Fruit fly (Drosophila melanogaster) whole organism, prepupa: ENCODE measurements around the gene Pex2.

Source experiments
- CG10669 ChIP-seq: fragments of 200-800 bp; sonication (Bioruptor generic); optimal IDR thresholded peaks from 3 replicates; lab custom pipeline; 2018; ENCODE audit warnings: missing biosample characterization, mild to moderate bottlenecking, missing genetic modification characterization, moderate library complexity
- CG11294 ChIP-seq: fragments of 200-800 bp; sonication (Bioruptor generic); IDR thresholded peaks from 2 replicates; pipeline ENCODE4 v1.3.6; 2022; ENCODE audit warnings: missing biosample characterization, missing genetic modification characterization
- CG15336 ChIP-seq: fragments of 200-800 bp; sonication (Bioruptor generic); IDR thresholded peaks from 2 replicates; pipeline ENCODE4 v1.3.6; 2022; ENCODE audit warnings: missing biosample characterization, missing genetic modification characterization
- CG31627 ChIP-seq: fragments of 200-800 bp; sonication (Bioruptor generic); optimal IDR thresholded peaks from 3 replicates; lab custom pipeline; 2016; ENCODE audit warnings: missing biosample characterization, missing genetic modification characterization
- CG32006 ChIP-seq: fragments of 200-800 bp; sonication (Bioruptor generic); optimal IDR thresholded peaks from 3 replicates; lab custom pipeline; 2017; ENCODE audit warnings: missing biosample characterization, mild to moderate bottlenecking, missing genetic modification characterization
- CG4318 ChIP-seq: fragments of 200-800 bp; sonication (Bioruptor generic); optimal IDR thresholded peaks from 3 replicates; lab custom pipeline; 2017; ENCODE audit warnings: missing biosample characterization, mild to moderate bottlenecking, missing genetic modification characterization
- CG6276 ChIP-seq: fragments of 200-800 bp; sonication (Bioruptor generic); optimal IDR thresholded peaks from 2 replicates; lab custom pipeline; 2017; ENCODE audit warnings: missing biosample characterization, mild to moderate bottlenecking, missing genetic modification characterization
- CG6792 ChIP-seq: fragments of 200-800 bp; sonication (Bioruptor generic); optimal IDR thresholded peaks from 3 replicates; lab custom pipeline; 2016; ENCODE audit warnings: missing biosample characterization, missing genetic modification characterization
- CG6808 ChIP-seq: fragments of 200-800 bp; sonication (Bioruptor generic); optimal IDR thresholded peaks from 3 replicates; lab custom pipeline; 2017; ENCODE audit warnings: missing biosample characterization, missing genetic modification characterization, mild to moderate bottlenecking, moderate library complexity, missing genetic modification reagents
- CG6854 ChIP-seq: fragments of 200-800 bp; sonication (Bioruptor generic); optimal IDR thresholded peaks from 2 replicates; lab custom pipeline; 2017; ENCODE audit warnings: missing biosample characterization, mild to moderate bottlenecking, missing genetic modification characterization
- CG7368 ChIP-seq: fragments of 200-800 bp; sonication (Bioruptor generic); optimal IDR thresholded peaks from 3 replicates; lab custom pipeline; 2016; ENCODE audit warnings: missing biosample characterization, missing genetic modification characterization
- CG8119 ChIP-seq: fragments of 200-800 bp; sonication (Bioruptor generic); IDR thresholded peaks from 3 replicates; pipeline ENCODE4 v1.3.6; 2022; ENCODE audit warnings: missing biosample characterization, missing genetic modification characterization
- Eip75B ChIP-seq: fragments of 200-800 bp; sonication (Bioruptor generic); optimal IDR thresholded peaks from 3 replicates; lab custom pipeline; 2016; ENCODE audit warnings: missing biosample characterization, missing genetic modification characterization
- Eip78C ChIP-seq: fragments of 200-800 bp; sonication (Bioruptor generic); peaks from one replicate; lab custom pipeline; 2016; ENCODE audit warnings: missing biosample characterization, missing genetic modification characterization
- Ets21C ChIP-seq: fragments of 200-800 bp; sonication (Bioruptor generic); optimal IDR thresholded peaks from 3 replicates; lab custom pipeline; 2016; ENCODE audit warnings: missing biosample characterization, missing genetic modification characterization
- Ets96B ChIP-seq: fragments of 200-800 bp; optimal IDR thresholded peaks from 2 replicates; lab custom pipeline; 2019; ENCODE audit warnings: missing biosample characterization, mild to moderate bottlenecking, missing genetic modification characterization, moderate library complexity
- Hr4 ChIP-seq: fragments of 200-800 bp; sonication (Bioruptor generic); optimal IDR thresholded peaks from 3 replicates; lab custom pipeline; 2016; ENCODE audit warnings: missing biosample characterization, missing genetic modification characterization
- Met ChIP-seq: fragments of 200-800 bp; sonication (Bioruptor generic); optimal IDR thresholded peaks from 3 replicates; lab custom pipeline; 2016; ENCODE audit warnings: missing biosample characterization, missing genetic modification characterization
- OdsH ChIP-seq: fragments of 200-800 bp; sonication (Bioruptor generic); optimal IDR thresholded peaks from 3 replicates; lab custom pipeline; 2016; ENCODE audit warnings: missing biosample characterization, missing genetic modification characterization
- Sox102F ChIP-seq: fragments of 200-800 bp; sonication (Bioruptor generic); optimal IDR thresholded peaks from 2 replicates; lab custom pipeline; 2016; ENCODE audit warnings: missing biosample characterization, mild to moderate bottlenecking, missing genetic modification characterization
- Sox14 ChIP-seq: fragments of 200-800 bp; sonication (Bioruptor generic); optimal IDR thresholded peaks from 3 replicates; lab custom pipeline; 2016; ENCODE audit warnings: missing biosample characterization, missing genetic modification characterization
- acj6 ChIP-seq: fragments of 200-800 bp; sonication (Bioruptor generic); optimal IDR thresholded peaks from 3 replicates; lab custom pipeline; 2016; ENCODE audit warnings: missing biosample characterization, missing genetic modification characterization
- dsx ChIP-seq: fragments of 200-800 bp; optimal IDR thresholded peaks from 3 replicates; lab custom pipeline; 2019; ENCODE audit warnings: missing biosample characterization, mild to moderate bottlenecking, missing genetic modification characterization, moderate library complexity; ENCODE audit not compliant: poor library complexity, severe bottlenecking
- eg ChIP-seq: fragments of 200-800 bp; sonication (Bioruptor generic); IDR thresholded peaks from 3 replicates; pipeline ENCODE4 v1.3.6; 2022; ENCODE audit warnings: missing biosample characterization, missing genetic modification characterization
- esn ChIP-seq: fragments of 200-800 bp; sonication (Bioruptor generic); optimal IDR thresholded peaks from 2 replicates; lab custom pipeline; 2016; ENCODE audit warnings: missing biosample characterization, mild to moderate bottlenecking, missing genetic modification characterization, moderate library complexity
- fd59A ChIP-seq: fragments of 200-800 bp; sonication (Bioruptor generic); optimal IDR thresholded peaks from 2 replicates; lab custom pipeline; 2017; ENCODE audit warnings: missing biosample characterization, mild to moderate bottlenecking, missing genetic modification characterization, missing genetic modification reagents
- lz ChIP-seq: fragments of 200-800 bp; sonication (Bioruptor generic); optimal IDR thresholded peaks from 3 replicates; lab custom pipeline; 2016; ENCODE audit warnings: missing biosample characterization, missing genetic modification characterization
- net ChIP-seq: fragments of 200-800 bp; sonication (Bioruptor generic); optimal IDR thresholded peaks from 3 replicates; lab custom pipeline; 2016; ENCODE audit warnings: missing biosample characterization, missing genetic modification characterization
- salr ChIP-seq, 2 experiments: fragments of 200-800 bp; sonication (Bioruptor generic); optimal IDR thresholded peaks; 3 replicates each; lab custom pipeline; 2016 to 2018; ENCODE audit warnings: missing biosample characterization in 2 of 2, missing genetic modification characterization in 2 of 2, mild to moderate bottlenecking in 1 of 2
- spab ChIP-seq: fragments of 200-800 bp; sonication (Bioruptor generic); optimal IDR thresholded peaks from 2 replicates; lab custom pipeline; 2017; ENCODE audit warnings: missing biosample characterization, mild to moderate bottlenecking, missing genetic modification characterization, missing genetic modification reagents
- svp ChIP-seq: fragments of 200-800 bp; sonication (Bioruptor generic); peaks from one replicate; lab custom pipeline; 2016; ENCODE audit warnings: missing biosample characterization, missing genetic modification characterization

Gene Pex2

DNA sequence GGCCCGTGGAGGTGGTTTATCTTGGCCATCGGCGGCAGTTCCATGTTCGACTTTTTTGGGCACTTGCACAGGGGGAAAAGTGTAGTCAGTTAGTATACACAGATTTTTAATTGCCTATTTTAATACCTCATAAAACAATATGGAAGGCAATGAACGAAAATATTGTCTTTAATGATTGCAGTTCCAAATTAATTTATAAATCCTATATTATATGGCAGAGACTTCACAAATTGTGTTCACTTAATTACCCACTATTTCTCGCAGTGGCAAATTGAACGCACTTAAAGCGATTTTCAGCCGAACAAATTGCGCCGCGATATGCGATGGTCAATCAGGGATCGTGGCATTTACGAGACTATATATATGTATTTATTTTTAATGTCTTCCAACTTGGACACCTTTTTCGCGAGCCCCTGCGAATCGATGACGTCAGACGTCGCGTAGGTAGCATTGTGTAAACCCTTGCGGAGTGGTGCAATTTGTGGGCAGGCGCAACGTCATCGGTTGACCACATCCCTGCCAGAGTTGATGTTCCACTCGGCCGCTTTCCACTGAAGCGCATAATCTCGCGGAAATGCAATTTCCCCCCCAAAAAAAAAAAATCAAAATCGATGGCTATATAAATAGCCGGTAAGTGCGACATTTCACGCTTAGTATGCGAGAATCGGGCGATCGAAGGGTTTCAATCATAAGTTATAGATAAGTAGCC is 18.6 kb upstream of the Pex2 start, which contains the start of gene CG13670 (continued):
- TF ChIP-seq Ets21C = no peak
- no peak for TF ChIP-seq acj6 (GFP tag; lab: Kevin White, UChicago)
- TF ChIP-seq eg (GFP tag; lab: Robert Waterston, UW) = peak; percentile 64
- TF ChIP-seq dsx (GFP tag; lab: Kevin White, UChicago) = no peak

DNA sequence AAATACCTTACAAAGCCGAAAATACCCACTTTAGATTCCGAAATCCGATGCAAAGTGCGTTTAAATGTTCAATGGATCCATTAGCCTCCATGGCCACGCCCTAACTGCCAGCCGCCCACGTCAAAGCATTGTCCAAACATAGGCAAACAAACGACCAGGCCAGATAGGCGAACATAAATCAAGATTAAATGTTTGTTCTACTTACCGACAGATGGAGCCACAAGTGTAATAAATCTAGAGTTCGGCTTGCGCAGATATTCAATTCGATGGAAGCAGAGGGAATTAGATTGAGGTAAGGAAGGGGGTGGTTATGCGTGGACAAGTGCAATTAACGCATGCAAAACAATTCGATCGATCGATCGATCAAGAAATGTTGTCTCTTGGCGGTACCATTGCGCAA is 15.0 kb upstream of the Pex2 start:
- TF ChIP-seq svp (GFP tag; lab: Kevin White, UChicago) (peak; percentile 2), Ets21C (no peak), CG6792 (no peak), CG10669 (GFP tag; lab: Kevin White, UChicago) (no peak), CG31627 (GFP tag; lab: Kevin White, UChicago) (no peak), CG6854 (GFP tag; lab: Kevin White, UChicago) (no peak), acj6 (GFP tag; lab: Kevin White, UChicago) (no peak)

DNA sequence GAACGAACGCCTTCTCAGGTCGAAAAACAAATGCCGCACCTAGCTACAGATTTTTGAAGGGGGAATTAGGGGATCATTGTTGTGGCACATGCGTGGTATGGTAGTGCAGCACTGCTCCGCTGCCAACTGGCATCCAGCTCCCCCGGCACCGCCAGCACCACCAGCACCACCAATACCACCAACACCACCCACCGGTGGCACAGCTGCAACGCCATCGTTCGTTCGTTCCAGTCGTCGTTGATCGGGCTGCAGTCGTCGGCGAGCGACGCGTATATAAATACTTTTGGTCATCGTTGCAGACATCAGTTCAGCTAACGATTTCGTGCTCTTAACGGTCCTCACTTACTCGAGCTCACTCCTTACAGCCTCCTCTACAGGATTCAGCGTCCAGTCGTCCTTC is 13.3 kb upstream of the Pex2 start, which contains the start of gene CG34461:
CG34461 (plus strand) TSS at position 301 of the 400 bp plus-strand sequence.
- TF ChIP-seq spab (GFP tag; lab: Kevin White, UChicago) (no peak), Hr4 (GFP tag; lab: Kevin White, UChicago) (no peak), CG11294 (GFP tag; lab: Robert Waterston, UW) (no peak), fd59A (no peak), Sox14 (GFP tag; lab: Kevin White, UChicago) (no peak), Eip75B (GFP tag; lab: Kevin White, UChicago) (no peak), Ets96B (no peak), Ets21C (no peak), OdsH (GFP tag; lab: Kevin White, UChicago) (no peak), CG4318 (GFP tag; lab: Kevin White, UChicago) (no peak), net (GFP tag; lab: Kevin White, UChicago) (no peak)
- TF ChIP-seq, all 60 proteins: peak for 0

DNA sequence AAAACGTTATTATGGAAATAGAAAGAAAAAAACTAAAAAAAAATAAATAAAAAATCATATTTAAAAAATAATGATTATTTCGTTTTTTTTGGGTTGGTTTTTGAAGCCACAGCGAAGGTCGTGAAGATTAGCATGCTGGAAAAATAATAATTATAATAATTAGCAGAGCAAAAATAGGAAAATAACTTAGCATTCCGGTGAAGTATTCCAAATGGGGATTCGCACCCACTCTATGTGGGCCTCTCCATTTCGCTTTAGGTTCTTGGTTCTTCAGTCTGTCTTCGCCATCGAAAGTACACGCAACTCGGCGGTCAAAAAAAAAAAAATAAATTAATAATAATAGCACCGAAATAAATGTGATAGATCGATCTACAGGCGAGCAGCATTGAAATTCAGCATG is 10.6 kb upstream of the Pex2 start, which contains the start of gene CG34462:
CG34462 (plus strand) TSS at position 301 of the 400 bp plus-strand sequence.
- TF ChIP-seq esn (GFP tag; lab: Kevin White, UChicago) (no peak), net (GFP tag; lab: Kevin White, UChicago) (no peak), salr (GFP tag; optimal IDR thresholded peaks at IDR 0.05; lab: Kevin White, UChicago) (no peak), CG6808 (GFP tag; lab: Kevin White, UChicago) (no peak), lz (GFP tag; lab: Kevin White, UChicago) (no peak), CG6854 (GFP tag; lab: Kevin White, UChicago) (no peak)
- TF ChIP-seq, all 60 proteins: peak for 0

DNA sequence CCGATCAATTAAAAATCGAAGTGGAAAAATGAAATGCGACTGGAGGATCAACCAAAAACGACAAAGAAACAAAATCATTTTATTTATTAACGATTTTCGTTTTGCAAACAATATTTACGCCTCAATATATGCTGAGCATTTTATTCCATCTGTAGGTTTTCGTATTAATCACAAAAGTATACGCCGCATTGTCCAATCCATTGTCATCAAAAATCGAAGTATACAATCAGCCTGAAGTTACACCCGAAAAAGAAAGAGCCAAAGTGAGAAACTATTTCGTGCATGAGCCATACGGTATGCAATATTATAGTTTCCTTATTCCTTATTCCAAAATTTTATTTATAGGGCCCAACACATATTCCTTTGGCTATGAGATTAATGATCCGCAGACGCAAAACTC is 9.8 kb upstream of the Pex2 start:
- TF ChIP-seq Eip78C (GFP tag; lab: Kevin White, UChicago) (peak; percentile 12), CG6792 (no peak)
- TF ChIP-seq, all 60 proteins: peak for 1

DNA sequence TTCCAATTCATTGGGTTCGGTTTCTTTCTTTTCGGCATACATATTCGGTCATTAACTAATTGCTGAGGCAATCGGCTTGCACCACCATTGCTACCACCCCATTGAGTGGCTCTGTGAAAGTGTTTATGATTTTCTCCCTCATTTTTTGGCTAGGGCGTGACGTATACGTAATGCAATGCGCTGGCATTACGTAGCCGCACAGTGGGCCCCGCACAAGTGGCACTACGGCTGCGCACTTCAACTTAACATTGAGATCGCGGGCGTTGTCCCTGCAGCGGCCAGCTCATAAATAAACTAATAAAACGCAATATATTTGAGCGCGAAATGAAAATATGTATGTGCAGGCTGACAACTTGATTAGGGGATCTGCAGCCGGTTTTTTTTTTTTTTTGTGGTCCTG is 7.4 kb upstream of the Pex2 start:
- TF ChIP-seq CG4318 (GFP tag; lab: Kevin White, UChicago) (no peak), Met (GFP tag; lab: Kevin White, UChicago) (no peak)
- TF ChIP-seq, all 60 proteins: peak for 0

DNA sequence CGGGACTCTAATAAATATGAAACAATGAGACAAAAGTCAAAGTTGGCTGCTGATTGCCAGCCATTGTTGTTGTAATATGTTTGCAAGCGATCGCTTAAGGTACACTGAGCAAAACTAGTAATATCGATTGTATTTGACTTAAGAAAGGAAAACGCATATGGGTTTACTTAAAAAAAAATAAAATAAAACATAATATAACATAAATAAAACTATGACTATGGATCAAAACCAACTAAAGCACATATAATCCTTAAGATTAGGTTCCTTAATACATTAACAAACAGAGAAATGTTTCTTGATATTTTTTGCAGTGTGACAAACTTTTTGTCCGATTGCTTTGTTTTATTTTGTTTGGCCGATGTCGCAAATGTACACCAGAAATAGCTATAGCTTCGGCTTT is 5.3 kb upstream of the Pex2 start:
- TF ChIP-seq CG7368 (GFP tag; lab: Kevin White, UChicago) = no peak
- TF ChIP-seq Hr4 (GFP tag; lab: Kevin White, UChicago) = peak; percentile 36
- peak; percentile 58 for TF ChIP-seq CG8119
- peak; percentile 41 for TF ChIP-seq Eip78C (GFP tag; lab: Kevin White, UChicago)
- TF ChIP-seq CG15336 (GFP tag; lab: Robert Waterston, UW) = 0 out of 2 replicates have a peak, but pooled peaks have one; percentile 27
- TF ChIP-seq Sox102F (GFP tag; lab: Kevin White, UChicago) = no peak
- TF ChIP-seq CG6276 (GFP tag; lab: Kevin White, UChicago) = peak; percentile 61
- no peak for TF ChIP-seq CG6854 (GFP tag; lab: Kevin White, UChicago)
- TF ChIP-seq CG32006 (GFP tag; lab: Kevin White, UChicago) = peak; percentile 2
